Fruit fly (Drosophila melanogaster): ENCODE data around the gene CG42354.

Gene CG42354

dm6 chrX:16104738-16105426, at the start of gene CG42354, which contains the start of gene CG42353:
CG42354 (minus strand) TSS chrX:16104946.
CG42353 (minus strand) TSS chrX:16104946.
- TF ChIP-seq Lpt (GFP tag; optimal IDR thresholded peaks at IDR 0.05), result peak; percentile 93
- TF ChIP-seq CG9139 (GFP tag; optimal IDR thresholded peaks at IDR 0.05), result peak; percentile 93
- TF ChIP-seq dsx (GFP tag; optimal IDR thresholded peaks at IDR 0.05; ENCODE audit: poor library complexity, severe bottlenecking), result peak; percentile 87
- peak; percentile 95 for TF ChIP-seq net (GFP tag; optimal IDR thresholded peaks at IDR 0.05)
- TF ChIP-seq eg (GFP tag; IDR thresholded peaks at IDR 0.05), result peak; percentile 94
- peak; percentile 96 for TF ChIP-seq CG6276 (GFP tag; optimal IDR thresholded peaks at IDR 0.05)
- TF ChIP-seq CG32006 (GFP tag; optimal IDR thresholded peaks at IDR 0.05), result peak; percentile 97
- peak; percentile 97 for TF ChIP-seq Ets96B (tag; optimal IDR thresholded peaks at IDR 0.05)
- TF ChIP-seq Hr38 (GFP tag; optimal IDR thresholded peaks at IDR 0.05), result no peak
- peak; percentile 94 for TF ChIP-seq CG6163 (GFP tag; IDR thresholded peaks at IDR 0.05)
- TF ChIP-seq svp (GFP tag), result peak; percentile 97
- peak; percentile 98 for TF ChIP-seq CG10669 (GFP tag; optimal IDR thresholded peaks at IDR 0.05)
- TF ChIP-seq CG3919 (GFP tag; optimal IDR thresholded peaks at IDR 0.05), result peak; percentile 96
- peak; percentile 94 for TF ChIP-seq CG7368 (GFP tag; optimal IDR thresholded peaks at IDR 0.05)
- peak; percentile 85 for TF ChIP-seq Hr4 (GFP tag; optimal IDR thresholded peaks at IDR 0.05)
- TF ChIP-seq salr (GFP tag; optimal IDR thresholded peaks at IDR 0.05), result peak; percentile 95 to 98
- TF ChIP-seq Gug (GFP tag; IDR thresholded peaks at IDR 0.05), result peak; percentile 95
- TF ChIP-seq CG6808 (GFP tag; optimal IDR thresholded peaks at IDR 0.05), result peak; percentile 95
- peak; percentile 96 for TF ChIP-seq Hr39 (GFP tag; optimal IDR thresholded peaks at IDR 0.05)
- TF ChIP-seq CG31627 (GFP tag; optimal IDR thresholded peaks at IDR 0.05), result peak; percentile 95
- TF ChIP-seq CG16779 (tag; optimal IDR thresholded peaks at IDR 0.05), result peak; percentile 86
- TF ChIP-seq esn (GFP tag; optimal IDR thresholded peaks at IDR 0.05), result peak; percentile 97
- peak; percentile 95 for TF ChIP-seq spab (GFP tag; optimal IDR thresholded peaks at IDR 0.05)
- peak; percentile 97 for TF ChIP-seq fd59A (GFP tag; optimal IDR thresholded peaks at IDR 0.05)
- TF ChIP-seq CG6792 (GFP tag; optimal IDR thresholded peaks at IDR 0.05), result peak; percentile 95
- TF ChIP-seq vri (GFP tag; optimal IDR thresholded peaks at IDR 0.05), result peak; percentile 88
- TF ChIP-seq Eip75B (GFP tag; optimal IDR thresholded peaks at IDR 0.05), result peak; percentile 84
- TF ChIP-seq Ets21C (GFP tag; optimal IDR thresholded peaks at IDR 0.05), result peak; percentile 94
- TF ChIP-seq dac (GFP tag; optimal IDR thresholded peaks at IDR 0.05), result peak; percentile 92
- peak; percentile 91 for TF ChIP-seq CG8319 (GFP tag; optimal IDR thresholded peaks at IDR 0.05)
- TF ChIP-seq Met (GFP tag; optimal IDR thresholded peaks at IDR 0.05), result peak; percentile 97
- TF ChIP-seq CG15336 (GFP tag; IDR thresholded peaks at IDR 0.05), result peak; percentile 96
- TF ChIP-seq Eip93F (GFP tag; optimal IDR thresholded peaks at IDR 0.05), result peak; percentile 70
- TF ChIP-seq Blimp-1 (GFP tag; optimal IDR thresholded peaks at IDR 0.05), result peak; percentile 85
- peak; percentile 96 for TF ChIP-seq achi (GFP tag; optimal IDR thresholded peaks at IDR 0.05)
- peak; percentile 97 for TF ChIP-seq Eip78C (GFP tag)
- peak; percentile 98 for TF ChIP-seq CG10631 (GFP tag; optimal IDR thresholded peaks at IDR 0.05)
- peak; percentile 96 for TF ChIP-seq lz (GFP tag; optimal IDR thresholded peaks at IDR 0.05)
- peak; percentile 90 for TF ChIP-seq fkh (GFP tag; optimal IDR thresholded peaks at IDR 0.05)
- peak; percentile 95 for TF ChIP-seq CG11762 (GFP tag; optimal IDR thresholded peaks at IDR 0.05; ENCODE audit: insufficient read depth)
- TF ChIP-seq OdsH (GFP tag; optimal IDR thresholded peaks at IDR 0.05), result peak; percentile 97
- TF ChIP-seq Sox15 (GFP tag; optimal IDR thresholded peaks at IDR 0.05), result peak; percentile 95
- peak; percentile 94 for TF ChIP-seq CG8632 (GFP tag; optimal IDR thresholded peaks at IDR 0.05)
- peak; percentile 95 for TF ChIP-seq Sox102F (GFP tag; optimal IDR thresholded peaks at IDR 0.05)
- peak; percentile 92 for TF ChIP-seq CG6854 (GFP tag; optimal IDR thresholded peaks at IDR 0.05)
- TF ChIP-seq ss (GFP tag; optimal IDR thresholded peaks at IDR 0.05), result peak; percentile 88 to 94
- TF ChIP-seq Sox14 (GFP tag; optimal IDR thresholded peaks at IDR 0.05), result peak; percentile 97
- TF ChIP-seq topi (GFP tag; optimal IDR thresholded peaks at IDR 0.05), result peak; percentile 96
- peak; percentile 98 for TF ChIP-seq CG3032 (tag; optimal IDR thresholded peaks at IDR 0.05)
- TF ChIP-seq CG1621 (tag; optimal IDR thresholded peaks at IDR 0.05), result peak; percentile 97

All from whole organism, prepupa.